Fruit fly (Drosophila melanogaster) whole organism, embryonic: ENCODE measurements around the gene rasp.

Experiments used
- Atf6 ChIP-seq: fragments of 200-800 bp; sonication (Bioruptor generic); IDR thresholded peaks from 2 replicates; pipeline ENCODE4 v1.3.6; 2022; ENCODE audit warnings: missing biosample characterization, missing genetic modification characterization
- CG10267 ChIP-seq: fragments of 200-800 bp; sonication (Bioruptor generic); optimal IDR thresholded peaks from 2 replicates; lab custom pipeline; 2018; ENCODE audit warnings: missing biosample characterization, mild to moderate bottlenecking, missing genetic modification characterization, moderate library complexity
- CG11560 ChIP-seq: fragments of 200-800 bp; sonication (Bioruptor generic); IDR thresholded peaks from 3 replicates; pipeline ENCODE4 v1.3.6; 2022; ENCODE audit warnings: missing biosample characterization, missing genetic modification characterization
- CG12155 ChIP-seq: fragments of 200-800 bp; sonication (Bioruptor generic); optimal IDR thresholded peaks from 3 replicates; lab custom pipeline; 2016; ENCODE audit warnings: missing biosample characterization, missing genetic modification characterization
- CG13424 ChIP-seq: fragments of 200-800 bp; sonication (Bioruptor generic); optimal IDR thresholded peaks from 2 replicates; lab custom pipeline; 2019; ENCODE audit warnings: missing biosample characterization, mild to moderate bottlenecking, missing genetic modification characterization, moderate library complexity
- CG13624 ChIP-seq: fragments of 200-800 bp; sonication (Bioruptor generic); optimal IDR thresholded peaks from 2 replicates; lab custom pipeline; 2016; ENCODE audit warnings: missing biosample characterization, missing genetic modification characterization
- CG14965 ChIP-seq: fragments of 200-800 bp; sonication (Bioruptor generic); optimal IDR thresholded peaks from 2 replicates; lab custom pipeline; 2016; ENCODE audit warnings: missing biosample characterization, missing genetic modification characterization, borderline replicate concordance
- CG15601 ChIP-seq: fragments of 200-800 bp; sonication (Bioruptor generic); optimal IDR thresholded peaks from 3 replicates; lab custom pipeline; 2019; ENCODE audit warnings: missing biosample characterization, mild to moderate bottlenecking, missing genetic modification characterization, moderate library complexity
- CG15696 ChIP-seq: fragments of 200-800 bp; sonication (Bioruptor generic); optimal IDR thresholded peaks from 2 replicates; lab custom pipeline; 2019; ENCODE audit warnings: missing biosample characterization, mild to moderate bottlenecking, missing genetic modification characterization, moderate library complexity
- CG1603 ChIP-seq: fragments of 200-800 bp; sonication (Bioruptor generic); optimal IDR thresholded peaks from 2 replicates; lab custom pipeline; 2019; ENCODE audit warnings: missing biosample characterization, mild to moderate bottlenecking, missing genetic modification characterization, moderate library complexity
- CG17361 ChIP-seq: fragments of 200-800 bp; sonication (Bioruptor generic); IDR thresholded peaks from 3 replicates; pipeline ENCODE4 v1.3.6; 2022; ENCODE audit warnings: missing biosample characterization, missing genetic modification characterization
- CG18262 ChIP-seq: fragments of 200-800 bp; optimal IDR thresholded peaks from 3 replicates; lab custom pipeline; 2019; ENCODE audit warnings: missing biosample characterization, mild to moderate bottlenecking, missing genetic modification characterization, moderate library complexity
- CG18619 ChIP-seq: fragments of 200-800 bp; sonication (Bioruptor generic); optimal IDR thresholded peaks from 3 replicates; lab custom pipeline; 2017; ENCODE audit warnings: missing biosample characterization, mild to moderate bottlenecking, missing genetic modification characterization
- CG2678 ChIP-seq: fragments of 200-800 bp; sonication (Bioruptor generic); optimal IDR thresholded peaks from 3 replicates; lab custom pipeline; 2019; ENCODE audit warnings: missing biosample characterization, mild to moderate bottlenecking, missing genetic modification characterization, moderate library complexity
- CG31441 ChIP-seq: fragments of 200-800 bp; sonication (Bioruptor generic); IDR thresholded peaks from 2 replicates; pipeline ENCODE4 v1.3.6; 2022; ENCODE audit warnings: missing biosample characterization, missing genetic modification characterization
- CG3726 ChIP-seq: fragments of 200-800 bp; sonication (Bioruptor generic); IDR thresholded peaks from 3 replicates; pipeline ENCODE4, ENCODE4 v1.3.6; 2022; ENCODE audit warnings: missing biosample characterization, missing genetic modification characterization
- CG4328 ChIP-seq: fragments of 200-800 bp; sonication (Bioruptor generic); optimal IDR thresholded peaks from 3 replicates; lab custom pipeline; 2017; ENCODE audit warnings: missing biosample characterization, missing genetic modification reagents, missing genetic modification characterization
- CG8089 ChIP-seq: fragments of 200-800 bp; sonication (Bioruptor generic); optimal IDR thresholded peaks from 3 replicates; lab custom pipeline; 2016; ENCODE audit warnings: missing biosample characterization, missing genetic modification characterization
- CG8290 ChIP-seq, 3 experiments: fragments of 200-800 bp; sonication (Bioruptor generic); optimal IDR thresholded peaks; 2 replicates each; lab custom pipeline; 2016 to 2019; ENCODE audit warnings: missing biosample characterization in 3 of 3, missing genetic modification characterization in 3 of 3, mild to moderate bottlenecking in 2 of 3, moderate library complexity in 1 of 3
- CG9437 ChIP-seq: fragments of 200-800 bp; sonication (Bioruptor generic); optimal IDR thresholded peaks from 2 replicates; lab custom pipeline; 2018; ENCODE audit warnings: missing biosample characterization, mild to moderate bottlenecking, missing genetic modification characterization
- Dp ChIP-seq: fragments of 200-800 bp; sonication (Bioruptor generic); optimal IDR thresholded peaks from 2 replicates; lab custom pipeline; 2018; ENCODE audit warnings: missing biosample characterization, mild to moderate bottlenecking, missing genetic modification characterization, moderate library complexity
- Fer2 ChIP-seq: fragments of 200-800 bp; sonication (Bioruptor generic); optimal IDR thresholded peaks from 2 replicates; lab custom pipeline; 2018; ENCODE audit warnings: missing biosample characterization, mild to moderate bottlenecking, missing genetic modification characterization, moderate library complexity
- H2.0 ChIP-seq: fragments of 200-800 bp; sonication (Bioruptor generic); IDR thresholded peaks from 2 replicates; pipeline ENCODE4 v1.3.6; 2022; ENCODE audit warnings: missing biosample characterization, missing genetic modification characterization
- HLH54F ChIP-seq: fragments of 200-800 bp; sonication (Bioruptor generic); optimal IDR thresholded peaks from 3 replicates; lab custom pipeline; 2016; ENCODE audit warnings: missing biosample characterization, missing genetic modification characterization
- Hmr ChIP-seq: fragments of 200-800 bp; sonication (Bioruptor generic); optimal IDR thresholded peaks from 3 replicates; lab custom pipeline; 2017; ENCODE audit warnings: mild to moderate bottlenecking, missing biosample characterization, missing genetic modification reagents, missing genetic modification characterization
- Hmx ChIP-seq: fragments of 200-800 bp; sonication (Bioruptor generic); optimal IDR thresholded peaks from 2 replicates; lab custom pipeline; 2016; ENCODE audit warnings: missing biosample characterization, missing genetic modification characterization
- Hr39 ChIP-seq: fragments of >200 bp; optimal IDR thresholded peaks from 2 replicates; lab custom pipeline; 2017
- MESR4 ChIP-seq: fragments of 200-800 bp; sonication (Bioruptor generic); optimal IDR thresholded peaks from 2 replicates; lab custom pipeline; 2018; ENCODE audit warnings: missing biosample characterization, mild to moderate bottlenecking, missing genetic modification characterization, moderate library complexity
- Optix ChIP-seq: fragments of 200-800 bp; sonication (Bioruptor generic); IDR thresholded peaks from 3 replicates; pipeline ENCODE4 v1.3.6; 2022; ENCODE audit warnings: missing biosample characterization, missing genetic modification characterization
- Pdp1 ChIP-seq, 2 experiments: fragments of 200-800 bp; sonication (Bioruptor generic); optimal IDR thresholded peaks; 3 replicates each; lab custom pipeline; 2016; ENCODE audit warnings: missing biosample characterization in 2 of 2, missing genetic modification characterization in 2 of 2, mild to moderate bottlenecking in 1 of 2, moderate library complexity in 1 of 2
- Ssrp ChIP-seq: fragments of 200-800 bp; sonication (Bioruptor generic); optimal IDR thresholded peaks from 2 replicates; lab custom pipeline; 2018; ENCODE audit warnings: missing biosample characterization, mild to moderate bottlenecking, missing genetic modification characterization, moderate library complexity
- Taf1 ChIP-seq: fragments of 200-800 bp; sonication (Bioruptor generic); IDR thresholded peaks from 2 replicates; pipeline ENCODE4 v1.3.6; 2022; ENCODE audit warnings: missing biosample characterization, missing genetic modification characterization
- dysf ChIP-seq: fragments of 200-800 bp; sonication (Bioruptor generic); IDR thresholded peaks from 3 replicates; pipeline ENCODE4 v1.3.6; 2022; ENCODE audit warnings: missing biosample characterization, missing genetic modification characterization
- grau ChIP-seq: fragments of 200-800 bp; optimal IDR thresholded peaks from 3 replicates; lab custom pipeline; 2019; ENCODE audit warnings: missing biosample characterization, mild to moderate bottlenecking, missing genetic modification characterization, moderate library complexity
- hbn ChIP-seq: fragments of 200-800 bp; sonication (Bioruptor generic); IDR thresholded peaks from 2 replicates; pipeline ENCODE4 v1.3.6; 2022; ENCODE audit warnings: missing biosample characterization, missing genetic modification characterization; ENCODE audit not compliant: partially characterized antibody
- insv ChIP-seq, 2 experiments: fragments of 200-800 bp; sonication (Bioruptor generic); optimal IDR thresholded peaks; 3 replicates each; lab custom pipeline; 2016 to 2018; ENCODE audit warnings: missing biosample characterization in 2 of 2, missing genetic modification characterization in 2 of 2
- klu ChIP-seq: fragments of 200-800 bp; sonication (Bioruptor generic); IDR thresholded peaks from 2 replicates; pipeline ENCODE4 v1.3.6; 2022; ENCODE audit warnings: missing biosample characterization, missing genetic modification characterization
- lab ChIP-seq: fragments of 200-800 bp; sonication (Bioruptor generic); optimal IDR thresholded peaks from 3 replicates; lab custom pipeline; 2017; ENCODE audit warnings: missing biosample characterization, missing genetic modification characterization, mild to moderate bottlenecking, moderate library complexity, missing genetic modification reagents
- lmd ChIP-seq: fragments of 200-800 bp; sonication (Bioruptor generic); IDR thresholded peaks from 2 replicates; pipeline ENCODE4 v1.3.6; 2022; ENCODE audit warnings: missing biosample characterization, missing genetic modification characterization
- mam ChIP-seq: fragments of 200-800 bp; sonication (Bioruptor generic); optimal IDR thresholded peaks from 3 replicates; lab custom pipeline; 2016; ENCODE audit warnings: missing biosample characterization, missing genetic modification characterization
- otp ChIP-seq: fragments of 200-800 bp; sonication (Bioruptor generic); IDR thresholded peaks from 3 replicates; pipeline ENCODE4, ENCODE4 v1.3.6; 2022; ENCODE audit warnings: missing biosample characterization, missing genetic modification characterization
- sc ChIP-seq, 3 experiments: fragments of >200 bp in 2 of 3; fragments of 200-800 bp in 1 of 3; sonication (Bioruptor generic) in 1 of 3; optimal IDR thresholded peaks; 2 replicates in 2 of 3; 3 replicates in 1 of 3; lab custom pipeline; 2017; ENCODE audit warnings: mild to moderate bottlenecking in 1 of 3, missing biosample characterization in 1 of 3, missing genetic modification characterization in 1 of 3, missing genetic modification reagents in 1 of 3
- scrt ChIP-seq: fragments of 200-800 bp; sonication (Bioruptor generic); optimal IDR thresholded peaks from 2 replicates; lab custom pipeline; 2018; ENCODE audit warnings: missing biosample characterization, mild to moderate bottlenecking, missing genetic modification characterization, moderate library complexity
- so ChIP-seq: fragments of 200-800 bp; sonication (Bioruptor generic); IDR thresholded peaks from 3 replicates; pipeline ENCODE4 v1.3.6; 2022; ENCODE audit warnings: missing biosample characterization, missing genetic modification characterization
- sqz ChIP-seq: fragments of 200-800 bp; sonication (Bioruptor generic); optimal IDR thresholded peaks from 3 replicates; lab custom pipeline; 2018; ENCODE audit warnings: missing biosample characterization, mild to moderate bottlenecking, missing genetic modification characterization
- stc ChIP-seq: fragments of 200-800 bp; sonication (Bioruptor generic); IDR thresholded peaks from 2 replicates; pipeline ENCODE4 v1.3.6; 2022; ENCODE audit warnings: missing biosample characterization, missing genetic modification characterization
- sug ChIP-seq: fragments of 200-800 bp; optimal IDR thresholded peaks from 2 replicates; lab custom pipeline; 2019; ENCODE audit warnings: missing biosample characterization, mild to moderate bottlenecking, missing genetic modification characterization, moderate library complexity
- tin ChIP-seq: fragments of 200-800 bp; sonication (Bioruptor generic); optimal IDR thresholded peaks from 3 replicates; lab custom pipeline; 2016; ENCODE audit warnings: missing biosample characterization, missing genetic modification characterization
- zen2 ChIP-seq: fragments of 200-800 bp; sonication (Bioruptor generic); IDR thresholded peaks from 3 replicates; pipeline ENCODE4 v1.3.6; 2022; ENCODE audit warnings: missing biosample characterization, missing genetic modification characterization; ENCODE audit not compliant: partially characterized antibody

rasp gene

dm6 chr3L:3143383-3143962 is 18.5 kb upstream of the rasp start, which contains the start of the genes CG11537 and Alg2 (continued):
- TF ChIP-seq CG2678 (tag; lab: Kevin White, UChicago), result peak; percentile 42
- TF ChIP-seq CG14965 (GFP tag; lab: Kevin White, UChicago), result no peak
- no peak for TF ChIP-seq MESR4
- TF ChIP-seq CG13424, result peak; percentile 24
- TF ChIP-seq CG4328 (GFP tag; lab: Kevin White, UChicago), result no peak
- no peak for TF ChIP-seq Optix (GFP tag; lab: Robert Waterston, UW)
- peak; percentile 44; the same call in 2 of the 3 replicates for TF ChIP-seq CG17361 (GFP tag; lab: Robert Waterston, UW)
- TF ChIP-seq lab (GFP tag; lab: Kevin White, UChicago), result peak; percentile 59
- no peak for TF ChIP-seq CG3726 (GFP tag; lab: Robert Waterston, UW)
- peak; percentile 56 for TF ChIP-seq scrt (GFP tag; lab: Kevin White, UChicago)
- no peak for TF ChIP-seq stc
- TF ChIP-seq sug (tag; lab: Kevin White, UChicago), result peak; percentile 4
- peak; percentile 15 for TF ChIP-seq mam (GFP tag; lab: Kevin White, UChicago)
- TF ChIP-seq insv (GFP tag; optimal IDR thresholded peaks at IDR 0.05; lab: Kevin White, UChicago), result peak in 1 of 2 experiments; percentile 6
- TF ChIP-seq dysf (GFP tag; lab: Robert Waterston, UW), result peak; percentile 27; the same call in 1 of the 3 replicates
- TF ChIP-seq CG15696, result peak; percentile 0
- TF ChIP-seq CG15601 (tag; lab: Kevin White, UChicago), result peak; percentile 32
- no peak for TF ChIP-seq CG8290 (GFP tag; optimal IDR thresholded peaks at IDR 0.05; lab: Kevin White, UChicago)
- peak in 1 of 2 experiments; percentile 33 for TF ChIP-seq CG8290 (tag; optimal IDR thresholded peaks at IDR 0.05; lab: Kevin White, UChicago)
- 0 out of 2 replicates have a peak, but pooled peaks have one; percentile 7 for TF ChIP-seq H2.0 (GFP tag; lab: Robert Waterston, UW)
- TF ChIP-seq otp (GFP tag; lab: Robert Waterston, UW), result no peak
- no peak for TF ChIP-seq lmd (GFP tag; lab: Robert Waterston, UW)
- no peak for TF ChIP-seq Hmx (GFP tag; lab: Kevin White, UChicago)
- no peak for TF ChIP-seq Hr39 (lab: Kevin White, UChicago)
- no peak for TF ChIP-seq CG9437 (GFP tag; lab: Kevin White, UChicago)
- peak; percentile 28 for TF ChIP-seq CG12155 (GFP tag; lab: Kevin White, UChicago)
- no peak for TF ChIP-seq Hmr
- no peak for TF ChIP-seq sqz (GFP tag; lab: Kevin White, UChicago)
- TF ChIP-seq grau (tag; lab: Kevin White, UChicago), result peak; percentile 44
- no peak for TF ChIP-seq HLH54F
- peak in 1 of 2 experiments; percentile 19 for TF ChIP-seq Pdp1 (GFP tag; optimal IDR thresholded peaks at IDR 0.05; lab: Kevin White, UChicago)
- TF ChIP-seq CG31441 (GFP tag; lab: Robert Waterston, UW), result 0 out of 2 replicates have a peak, but pooled peaks have one; percentile 20
- no peak for TF ChIP-seq Taf1 (GFP tag; lab: Robert Waterston, UW)
- TF ChIP-seq Fer2 (tag; lab: Kevin White, UChicago), result peak; percentile 4
- peak; percentile 42 for TF ChIP-seq tin
- TF ChIP-seq CG1603, result peak; percentile 28
- TF ChIP-seq Dp (GFP tag; lab: Kevin White, UChicago), result peak; percentile 29
- TF ChIP-seq klu (GFP tag; lab: Robert Waterston, UW), result no peak
- no peak for TF ChIP-seq so (GFP tag; lab: Robert Waterston, UW)
- no peak for TF ChIP-seq CG11560 (tag; lab: Robert Waterston, UW)
- peak; percentile 45 for TF ChIP-seq CG18262 (tag; lab: Kevin White, UChicago)
- TF ChIP-seq hbn (GFP tag; lab: Robert Waterston, UW), result no peak
- no peak for TF ChIP-seq CG8089 (GFP tag; lab: Kevin White, UChicago)
- no peak for TF ChIP-seq zen2 (GFP tag; lab: Robert Waterston, UW)
- TF ChIP-seq Ssrp (tag; lab: Kevin White, UChicago), result no peak
- 0 out of 2 replicates have a peak, but pooled peaks have one; percentile 32 for TF ChIP-seq Atf6 (GFP tag; lab: Robert Waterston, UW)
- TF ChIP-seq sc (optimal IDR thresholded peaks at IDR 0.05; lab: Kevin White, UChicago), result no peak
- TF ChIP-seq sc (GFP tag; optimal IDR thresholded peaks at IDR 0.05; lab: Kevin White, UChicago), result no peak
- TF ChIP-seq CG13624 (GFP tag; lab: Kevin White, UChicago), result peak; percentile 35
- TF ChIP-seq CG10267 (tag; lab: Kevin White, UChicago), result peak; percentile 44
- TF ChIP-seq CG18619 (GFP tag; lab: Kevin White, UChicago), result no peak
